Worm (Caenorhabditis elegans) whole organism, early embryonic: ENCODE results near the gene srx-93.

ENCODE experiments used
- hmbx-1 ChIP-seq: sonication (generic microtip); optimal IDR thresholded peaks from 2 replicates; lab custom pipeline; 2016; ENCODE audit warnings: mild to moderate bottlenecking, missing genetic modification characterization, missing compliant biosample characterization
- pes-1 ChIP-seq: fragments of 200-800 bp; sonication (Bioruptor generic); IDR thresholded peaks from 2 replicates; pipeline ENCODE4 v1.3.6; 2022; ENCODE audit warnings: missing genetic modification reagents, missing genetic modification characterization, missing compliant biosample characterization

- no peak for TF ChIP-seq hmbx-1 (tag; lab: Kevin White, UChicago)
- peak; percentile 84 for TF ChIP-seq pes-1 (GFP tag; lab: Robert Waterston, UW)
These were observed 32.9 kb downstream of the srx-93 start for ce11 chrV:3587633-3588032.
